Worm (Caenorhabditis elegans): Measurements from ENCODE around the gene ppt-1.

Gene ppt-1

ce11 chrV:6662505-6662904 lies 36.4 kb upstream of the ppt-1 start:
- TF ChIP-seq nhr-21 (tag; optimal IDR thresholded peaks at IDR 0.05) (no peak), nhr-6 (tag; optimal IDR thresholded peaks at IDR 0.05) (no peak), egl-27 (tag; optimal IDR thresholded peaks at IDR 0.05) (no peak), nhr-12 (tag; optimal IDR thresholded peaks at IDR 0.05) (no peak), nhr-11 (tag; optimal IDR thresholded peaks at IDR 0.05) (no peak)

- TF ChIP-seq lsy-2 (tag; optimal IDR thresholded peaks at IDR 0.05) (peak in 1 of 2 experiments; percentile 21), egl-27 (tag; optimal IDR thresholded peaks at IDR 0.05) (no peak), unc-62 (GFP tag; optimal IDR thresholded peaks at IDR 0.05) (no peak), F13H6.1 (tag; optimal IDR thresholded peaks at IDR 0.05) (peak; percentile 15), dmd-4 (tag; optimal IDR thresholded peaks at IDR 0.05) (no peak), skn-1 (tag; optimal IDR thresholded peaks at IDR 0.05) (no peak), nhr-129 (tag; optimal IDR thresholded peaks at IDR 0.05) (no peak), alr-1 (tag; optimal IDR thresholded peaks at IDR 0.05) (no peak), ztf-4 (tag; optimal IDR thresholded peaks at IDR 0.05) (no peak), nhr-23 (tag; optimal IDR thresholded peaks at IDR 0.05) (no peak), unc-55 (GFP tag; optimal IDR thresholded peaks at IDR 0.05) (peak; percentile 39), C34F6.9 (tag; optimal IDR thresholded peaks at IDR 0.05) (peak; percentile 49), nhr-77 (tag; optimal IDR thresholded peaks at IDR 0.05) (no peak), ama-1 (optimal IDR thresholded peaks at IDR 0.05) (no peak), gmeb-1 (tag; optimal IDR thresholded peaks at IDR 0.05) (no peak), ztf-1 (GFP tag; conservative IDR thresholded peaks at IDR 0.05) (no peak), ZK546.5 (tag; optimal IDR thresholded peaks at IDR 0.05) (no peak), nhr-11 (tag; optimal IDR thresholded peaks at IDR 0.05) (no peak), nhr-25 (tag; optimal IDR thresholded peaks at IDR 0.05) (no peak), nhr-237 (tag; optimal IDR thresholded peaks at IDR 0.05) (no peak), sma-9 (GFP tag; optimal IDR thresholded peaks at IDR 0.05) (peak; percentile 19), sma-9 (tag; optimal IDR thresholded peaks at IDR 0.05) (no peak), lin-39 (tag; optimal IDR thresholded peaks at IDR 0.05) (no peak), lin-13 (GFP tag; optimal IDR thresholded peaks at IDR 0.05) (no peak), crh-2 (tag; optimal IDR thresholded peaks at IDR 0.05) (peak; percentile 3), elt-3 (tag; optimal IDR thresholded peaks at IDR 0.05) (no peak), nhr-6 (tag; optimal IDR thresholded peaks at IDR 0.05) (no peak), nhr-12 (tag; optimal IDR thresholded peaks at IDR 0.05) (no peak), aly-2 (tag; optimal IDR thresholded peaks at IDR 0.05) (no peak), snpc-4 (tag; optimal IDR thresholded peaks at IDR 0.05) (no peak), R02D3.7 (tag; optimal IDR thresholded peaks at IDR 0.05) (no peak), mab-5 (tag; optimal IDR thresholded peaks at IDR 0.05) (no peak), unc-39 (tag; optimal IDR thresholded peaks at IDR 0.05) (no peak), Y55F3AM.14 (GFP tag; optimal IDR thresholded peaks at IDR 0.05) (no peak), ceh-16 (tag; optimal IDR thresholded peaks at IDR 0.05) (no peak), sma-3 (GFP tag; optimal IDR thresholded peaks at IDR 0.05) (no peak), mbf-1 (tag; optimal IDR thresholded peaks at IDR 0.05) (no peak), ceh-82 (tag; optimal IDR thresholded peaks at IDR 0.05) (no peak)
Measured at ce11 chrV:6661658-6662057, 35.5 kb upstream of the ppt-1 start.

ce11 chrV:6659533-6659932 lies 33.4 kb upstream of the ppt-1 start:
- TF ChIP-seq ceh-82 (tag; optimal IDR thresholded peaks at IDR 0.05) (no peak), unc-55 (GFP tag; optimal IDR thresholded peaks at IDR 0.05) (peak; percentile 51)

- TF ChIP-seq egl-27 (tag; optimal IDR thresholded peaks at IDR 0.05) (no peak), zag-1 (tag; optimal IDR thresholded peaks at IDR 0.05) (peak; percentile 66), lin-13 (GFP tag; optimal IDR thresholded peaks at IDR 0.05) (peak; percentile 9), fos-1 (tag; optimal IDR thresholded peaks at IDR 0.05) (peak; percentile 38), lsy-2 (tag; optimal IDR thresholded peaks at IDR 0.05) (peak in 1 of 2 experiments; percentile 43), nhr-25 (tag; optimal IDR thresholded peaks at IDR 0.05) (no peak), snpc-4 (tag; optimal IDR thresholded peaks at IDR 0.05) (peak; percentile 60), unc-55 (GFP tag; optimal IDR thresholded peaks at IDR 0.05) (peak; percentile 68), Y55F3AM.14 (GFP tag; optimal IDR thresholded peaks at IDR 0.05) (peak; percentile 42), ceh-82 (tag; optimal IDR thresholded peaks at IDR 0.05) (peak; percentile 88), crh-2 (tag; optimal IDR thresholded peaks at IDR 0.05) (peak; percentile 1), unc-39 (tag; optimal IDR thresholded peaks at IDR 0.05) (no peak), mdl-1 (tag; optimal IDR thresholded peaks at IDR 0.05) (peak in 1 of 2 experiments; percentile 57), sma-9 (GFP tag; optimal IDR thresholded peaks at IDR 0.05) (peak; percentile 14), sma-9 (tag; optimal IDR thresholded peaks at IDR 0.05) (no peak), C34F6.9 (tag; optimal IDR thresholded peaks at IDR 0.05) (peak; percentile 52), ztf-11 (tag; optimal IDR thresholded peaks at IDR 0.05) (no peak), lin-11 (tag; optimal IDR thresholded peaks at IDR 0.05) (peak; percentile 54), F13H6.1 (tag; optimal IDR thresholded peaks at IDR 0.05) (peak; percentile 46), nhr-129 (tag; optimal IDR thresholded peaks at IDR 0.05) (peak; percentile 67)
Measured at ce11 chrV:6658765-6659164, 32.6 kb upstream of the ppt-1 start.

Measured in whole organism, L2 larva.